Fruit fly (Drosophila melanogaster) whole organism, embryonic: ENCODE data around the gene IscU.

Experiments
- CG10209 ChIP-seq: fragments of 200-800 bp; sonication (Bioruptor generic); optimal IDR thresholded peaks from 3 replicates; lab custom pipeline; 2017; ENCODE audit warnings: missing biosample characterization, mild to moderate bottlenecking, missing genetic modification characterization, missing genetic modification reagents
- CG10543 ChIP-seq: fragments of 200-800 bp; sonication (Bioruptor generic); optimal IDR thresholded peaks from 3 replicates; lab custom pipeline; 2017; ENCODE audit warnings: missing biosample characterization, mild to moderate bottlenecking, missing genetic modification characterization, moderate library complexity
- CG2116 ChIP-seq: fragments of 200-800 bp; sonication (Bioruptor generic); optimal IDR thresholded peaks from 3 replicates; lab custom pipeline; 2018; ENCODE audit warnings: missing biosample characterization, mild to moderate bottlenecking, missing genetic modification characterization
- CG6683 ChIP-seq: fragments of 200-800 bp; sonication (Bioruptor generic); optimal IDR thresholded peaks from 2 replicates; lab custom pipeline; 2017; ENCODE audit warnings: missing biosample characterization, mild to moderate bottlenecking, missing genetic modification characterization, missing genetic modification reagents
- Hey ChIP-seq: fragments of 200-800 bp; sonication (Bioruptor generic); optimal IDR thresholded peaks from 3 replicates; lab custom pipeline; 2018; ENCODE audit warnings: missing biosample characterization, mild to moderate bottlenecking, missing genetic modification characterization
- lab ChIP-seq: fragments of 200-800 bp; sonication (Bioruptor generic); optimal IDR thresholded peaks from 3 replicates; lab custom pipeline; 2017; ENCODE audit warnings: missing biosample characterization, missing genetic modification characterization, mild to moderate bottlenecking, moderate library complexity, missing genetic modification reagents
- zen2 ChIP-seq: fragments of 200-800 bp; sonication (Bioruptor generic); IDR thresholded peaks from 3 replicates; pipeline ENCODE4 v1.3.6; 2022; ENCODE audit warnings: missing biosample characterization, missing genetic modification characterization; ENCODE audit not compliant: partially characterized antibody

- TF ChIP-seq Hey (no peak), CG10543 (GFP tag; lab: Kevin White, UChicago) (peak; percentile 24), CG2116 (GFP tag; lab: Kevin White, UChicago) (no peak), CG6683 (GFP tag; lab: Kevin White, UChicago) (no peak), CG10209 (no peak), zen2 (GFP tag; lab: Robert Waterston, UW) (no peak), lab (GFP tag; lab: Kevin White, UChicago) (peak; percentile 33)
These were observed 33.7 kb upstream of the IscU start for dm6 chr3R:8857496-8858255.
